Fruit fly (Drosophila melanogaster): ENCODE measurements around the gene CG31810.

CG31810 gene

DNA sequence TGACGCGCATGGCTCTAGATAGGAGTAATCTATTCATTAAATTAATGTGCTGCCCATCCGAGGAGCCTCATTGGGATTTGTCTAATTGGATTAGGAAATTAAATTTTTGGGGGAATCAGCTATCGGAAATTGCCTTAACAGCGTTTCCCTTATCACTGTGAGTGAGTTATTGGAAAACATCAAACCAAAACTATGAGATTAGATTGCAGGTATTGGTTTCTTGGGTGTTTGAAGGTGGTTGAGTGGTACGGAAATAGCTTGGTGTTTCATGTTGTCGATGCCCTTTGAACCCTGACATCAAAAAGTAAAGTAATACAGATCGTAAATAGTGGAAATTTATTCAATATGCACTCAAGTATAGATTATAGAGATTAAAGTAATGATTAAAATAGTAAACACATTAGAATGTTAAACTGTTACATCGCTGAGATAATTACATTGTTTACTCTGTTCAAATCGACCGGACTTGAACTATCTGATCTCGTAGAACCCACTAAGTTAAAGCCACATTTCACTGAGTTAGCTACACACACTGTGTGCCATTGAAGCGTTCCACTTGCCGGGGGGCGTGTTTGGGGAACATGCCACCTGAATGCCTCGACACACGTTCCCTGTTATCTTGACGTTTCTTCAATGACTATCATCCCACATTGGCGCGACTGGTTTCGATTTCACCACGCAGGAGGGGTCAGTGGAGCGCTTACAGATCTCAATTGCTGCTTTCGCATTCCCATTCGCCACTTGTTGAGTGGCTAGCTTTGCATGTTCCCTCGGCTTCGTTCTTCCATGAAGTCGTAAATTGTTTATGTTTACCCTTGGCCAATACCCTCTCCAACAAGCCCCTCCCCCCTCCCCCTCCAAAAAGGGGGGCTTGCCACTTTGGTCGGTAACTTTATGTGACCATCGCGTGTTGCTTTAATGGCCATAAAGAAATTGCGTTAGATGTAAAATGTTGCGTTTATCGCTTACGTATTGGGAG lies 31.0 kb upstream of the CG31810 start (continued):
- no peak for TF ChIP-seq sqz (GFP tag; optimal IDR thresholded peaks at IDR 0.05)
- peak; percentile 6 for TF ChIP-seq Asciz (GFP tag; optimal IDR thresholded peaks at IDR 0.05)
- TF ChIP-seq dmrt11E (tag; optimal IDR thresholded peaks at IDR 0.05): no peak
- TF ChIP-seq CG31441 (GFP tag; IDR thresholded peaks at IDR 0.05): no peak
- no peak for TF ChIP-seq CG18764 (GFP tag; optimal IDR thresholded peaks at IDR 0.05)
- TF ChIP-seq gfzf (GFP tag; optimal IDR thresholded peaks at IDR 0.05): no peak
- TF ChIP-seq jigr1 (GFP tag; IDR thresholded peaks at IDR 0.05): no peak
- TF ChIP-seq CG17186 (GFP tag; optimal IDR thresholded peaks at IDR 0.05): no peak
- TF ChIP-seq gro (GFP tag; optimal IDR thresholded peaks at IDR 0.05): no peak

DNA sequence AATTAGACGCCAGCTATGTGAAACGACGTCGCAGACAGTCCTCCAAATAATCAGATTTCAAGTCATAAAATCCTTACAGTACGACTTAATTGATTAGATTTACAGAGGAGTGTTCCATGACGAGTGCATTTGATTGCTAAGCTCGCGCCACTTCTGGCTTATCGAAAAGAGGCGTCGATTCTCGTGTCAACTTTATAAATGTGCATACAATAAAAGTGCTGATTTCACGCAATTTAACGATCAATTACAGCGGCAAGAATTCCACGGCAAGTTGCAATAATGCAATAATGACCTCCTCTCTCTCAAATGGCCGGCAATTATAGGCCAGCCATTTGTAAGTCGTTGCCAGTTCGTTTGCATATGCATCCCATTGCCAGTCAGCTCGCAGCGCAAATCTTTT lies 30.2 kb upstream of the CG31810 start:
- no peak for TF ChIP-seq tll (GFP tag; optimal IDR thresholded peaks at IDR 0.05)
- TF ChIP-seq CG32772 (GFP tag; IDR thresholded peaks at IDR 0.05): no peak

DNA sequence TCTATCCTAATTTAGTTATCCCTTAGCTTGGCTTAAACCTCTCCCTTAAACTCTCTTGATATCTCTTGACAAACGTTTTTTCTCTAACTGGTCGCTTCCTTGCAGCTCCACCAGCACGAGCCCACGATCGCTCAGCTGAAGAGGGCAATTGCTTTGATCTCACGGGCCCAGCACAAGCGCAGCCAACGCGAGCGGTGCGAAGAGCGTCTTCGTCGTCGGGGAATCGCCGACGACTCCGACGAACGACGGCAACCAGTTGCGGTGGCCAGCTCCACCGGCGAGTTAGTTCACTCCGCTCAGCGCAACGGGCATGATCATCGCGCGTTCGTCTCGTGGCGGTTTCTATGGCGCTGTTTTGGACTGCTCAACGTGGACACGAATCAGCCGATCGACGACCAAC lies 28.8 kb upstream of the CG31810 start:
- TF ChIP-seq mam (GFP tag; optimal IDR thresholded peaks at IDR 0.05) (no peak), pb (GFP tag; optimal IDR thresholded peaks at IDR 0.05) (peak; percentile 31), sug (tag; optimal IDR thresholded peaks at IDR 0.05) (peak; percentile 43), CG11695 (GFP tag; IDR thresholded peaks at IDR 0.05) (no peak), unc-4 (GFP tag; IDR thresholded peaks at IDR 0.05; ENCODE audit: partially characterized antibody) (peak; percentile 38; the same call in 1 of the 2 replicates), bbx (GFP tag; IDR thresholded peaks at IDR 0.05; ENCODE audit: partially characterized antibody) (peak; percentile 47; the same call in 1 of the 2 replicates), Xbp1 (GFP tag; optimal IDR thresholded peaks at IDR 0.05) (no peak), hbn (GFP tag; IDR thresholded peaks at IDR 0.05; ENCODE audit: partially characterized antibody) (peak; percentile 39; the same call in 1 of the 2 replicates), CG12071 (GFP tag; optimal IDR thresholded peaks at IDR 0.05) (peak; percentile 15), otp (GFP tag; IDR thresholded peaks at IDR 0.05) (no peak), Sry-δ (GFP tag; optimal IDR thresholded peaks at IDR 0.05) (no peak), gcm2 (GFP tag; optimal IDR thresholded peaks at IDR 0.05) (no peak), sob (GFP tag; IDR thresholded peaks at IDR 0.05) (peak; percentile 21; the same call in 1 of the 2 replicates), Deaf1 (tag; optimal IDR thresholded peaks at IDR 0.05) (peak; percentile 99), exex (tag; optimal IDR thresholded peaks at IDR 0.05) (peak; percentile 7), CG34376 (GFP tag; optimal IDR thresholded peaks at IDR 0.05) (peak; percentile 54), Xrp1 (GFP tag; IDR thresholded peaks at IDR 0.05) (no peak), hkb (optimal IDR thresholded peaks at IDR 0.05) (no peak), hkb (GFP tag; IDR thresholded peaks at IDR 0.05) (peak; percentile 37; the same call in 1 of the 2 replicates), HLH3B (GFP tag; IDR thresholded peaks at IDR 0.05) (peak; percentile 38; the same call in 1 of the 2 replicates), Med (GFP tag) (peak; percentile 90), caup (GFP tag; optimal IDR thresholded peaks at IDR 0.05; ENCODE audit: severe bottlenecking) (peak; percentile 10), Ets65A (GFP tag) (peak; percentile 26), CG10543 (GFP tag; optimal IDR thresholded peaks at IDR 0.05) (peak; percentile 84), vvl (GFP tag; IDR thresholded peaks at IDR 0.05) (0 out of 2 replicates have a peak, but pooled peaks have one; percentile 31), BtbVII (GFP tag; optimal IDR thresholded peaks at IDR 0.05) (peak; percentile 1), Drgx (GFP tag; IDR thresholded peaks at IDR 0.05) (peak; percentile 42; the same call in 1 of the 2 replicates), Fer1 (GFP tag; optimal IDR thresholded peaks at IDR 0.05) (peak; percentile 42), Mrtf (GFP tag; IDR thresholded peaks at IDR 0.05) (0 out of 3 replicates have a peak, but pooled peaks have one; percentile 4), CG3163 (GFP tag; optimal IDR thresholded peaks at IDR 0.05) (peak; percentile 85), CG14441 (GFP tag; IDR thresholded peaks at IDR 0.05) (0 out of 2 replicates have a peak, but pooled peaks have one; percentile 19), her (GFP tag; optimal IDR thresholded peaks at IDR 0.05) (peak; percentile 34), CG32532 (GFP tag; IDR thresholded peaks at IDR 0.05) (peak; percentile 52; the same call in 1 of the 2 replicates), yki (optimal IDR thresholded peaks at IDR 0.05) (no peak), CG9932 (GFP tag; IDR thresholded peaks at IDR 0.05) (peak; percentile 39; the same call in 1 of the 2 replicates)
